Fruit fly (Drosophila melanogaster) whole organism, embryonic: ENCODE data around the gene CG2854.

Source experiments
- Blimp-1 ChIP-seq: fragments of 200-800 bp; sonication (Bioruptor generic); optimal IDR thresholded peaks from 3 replicates; lab custom pipeline; 2018; ENCODE audit warnings: missing biosample characterization, missing genetic modification characterization, mild to moderate bottlenecking, moderate library complexity, missing genetic modification reagents
- CG10147 ChIP-seq: fragments of 200-800 bp; sonication (Bioruptor generic); optimal IDR thresholded peaks from 2 replicates; lab custom pipeline; 2019; ENCODE audit warnings: missing biosample characterization, mild to moderate bottlenecking, missing genetic modification characterization, moderate library complexity
- CG11247 ChIP-seq: fragments of 200-800 bp; sonication (Bioruptor generic); IDR thresholded peaks from 2 replicates; pipeline ENCODE4 v1.3.6; 2022; ENCODE audit warnings: missing biosample characterization, missing genetic modification characterization
- CG11560 ChIP-seq: fragments of 200-800 bp; sonication (Bioruptor generic); IDR thresholded peaks from 3 replicates; pipeline ENCODE4 v1.3.6; 2022; ENCODE audit warnings: missing biosample characterization, missing genetic modification characterization
- CG12299 ChIP-seq: fragments of 200-800 bp; sonication (Bioruptor generic); optimal IDR thresholded peaks from 2 replicates; lab custom pipeline; 2018; ENCODE audit warnings: missing biosample characterization, mild to moderate bottlenecking, missing genetic modification characterization
- CG12744 ChIP-seq: fragments of 200-800 bp; sonication (Bioruptor generic); optimal IDR thresholded peaks from 2 replicates; lab custom pipeline; 2016; ENCODE audit warnings: missing biosample characterization, missing genetic modification characterization
- CG12769 ChIP-seq: fragments of 200-800 bp; sonication (Bioruptor generic); optimal IDR thresholded peaks from 2 replicates; lab custom pipeline; 2019; ENCODE audit warnings: missing biosample characterization, mild to moderate bottlenecking, missing genetic modification characterization, moderate library complexity
- CG15011 ChIP-seq: fragments of 200-800 bp; sonication (Bioruptor generic); optimal IDR thresholded peaks from 3 replicates; lab custom pipeline; 2018; ENCODE audit warnings: missing biosample characterization, mild to moderate bottlenecking, missing genetic modification characterization
- CG1602 ChIP-seq: fragments of 200-800 bp; sonication (Bioruptor generic); optimal IDR thresholded peaks from 3 replicates; lab custom pipeline; 2016; ENCODE audit warnings: missing biosample characterization, missing genetic modification characterization
- CG16815 ChIP-seq: fragments of 200-800 bp; sonication (Bioruptor generic); optimal IDR thresholded peaks from 3 replicates; lab custom pipeline; 2017; ENCODE audit warnings: missing biosample characterization, mild to moderate bottlenecking, missing genetic modification characterization
- CG17186 ChIP-seq: fragments of 200-800 bp; sonication (Bioruptor generic); optimal IDR thresholded peaks from 3 replicates; lab custom pipeline; 2017; ENCODE audit warnings: missing biosample characterization, missing genetic modification reagents, missing genetic modification characterization
- CG17328 ChIP-seq: fragments of 200-800 bp; sonication (Bioruptor generic); IDR thresholded peaks from 2 replicates; pipeline ENCODE4 v1.3.6; 2022; ENCODE audit warnings: missing biosample characterization, missing genetic modification characterization
- CG18011 ChIP-seq: fragments of 200-800 bp; sonication (Bioruptor generic); optimal IDR thresholded peaks from 2 replicates; lab custom pipeline; 2017; ENCODE audit warnings: missing biosample characterization, missing genetic modification characterization, mild to moderate bottlenecking, moderate library complexity, missing genotype
- CG18262 ChIP-seq: fragments of 200-800 bp; optimal IDR thresholded peaks from 3 replicates; lab custom pipeline; 2019; ENCODE audit warnings: missing biosample characterization, mild to moderate bottlenecking, missing genetic modification characterization, moderate library complexity
- CG18476 ChIP-seq: fragments of 200-800 bp; sonication (Bioruptor generic); optimal IDR thresholded peaks from 2 replicates; lab custom pipeline; 2016; ENCODE audit warnings: missing biosample characterization, mild to moderate bottlenecking, missing genetic modification characterization
- CG32767 ChIP-seq: fragments of 200-800 bp; sonication (Bioruptor generic); IDR thresholded peaks from 2 replicates; pipeline ENCODE4 v1.3.6; 2022; ENCODE audit warnings: missing biosample characterization, missing genetic modification characterization
- CG3838 ChIP-seq: fragments of 200-800 bp; sonication (Bioruptor generic); optimal IDR thresholded peaks from 3 replicates; lab custom pipeline; 2016; ENCODE audit warnings: missing biosample characterization, missing genetic modification characterization
- CG4360 ChIP-seq: fragments of 200-800 bp; sonication (Bioruptor generic); IDR thresholded peaks from 2 replicates; pipeline ENCODE4 v1.3.6; 2022; ENCODE audit warnings: missing biosample characterization, missing genetic modification characterization
- CG5180 ChIP-seq: fragments of 200-800 bp; sonication (Bioruptor generic); optimal IDR thresholded peaks from 3 replicates; lab custom pipeline; 2017; ENCODE audit warnings: missing biosample characterization, missing genetic modification characterization, mild to moderate bottlenecking, moderate library complexity, missing genetic modification reagents
- CG6272 ChIP-seq: fragments of 200-800 bp; sonication (Bioruptor generic); IDR thresholded peaks from 2 replicates; pipeline ENCODE4 v1.3.6; 2022; ENCODE audit warnings: missing biosample characterization, missing genetic modification characterization
- CG7372 ChIP-seq: fragments of 200-800 bp; sonication (Bioruptor generic); IDR thresholded peaks from 2 replicates; pipeline ENCODE4 v1.3.6; 2022; ENCODE audit warnings: missing biosample characterization, missing genetic modification characterization
- CG7556 ChIP-seq: fragments of 200-800 bp; sonication (Bioruptor generic); optimal IDR thresholded peaks from 2 replicates; lab custom pipeline; 2017; ENCODE audit warnings: missing biosample characterization, mild to moderate bottlenecking, missing genetic modification characterization
- CG8290 ChIP-seq, 3 experiments: fragments of 200-800 bp; sonication (Bioruptor generic); optimal IDR thresholded peaks; 2 replicates each; lab custom pipeline; 2016 to 2019; ENCODE audit warnings: missing biosample characterization in 3 of 3, missing genetic modification characterization in 3 of 3, mild to moderate bottlenecking in 2 of 3, moderate library complexity in 1 of 3
- CG9932 ChIP-seq: fragments of 200-800 bp; sonication (Bioruptor generic); IDR thresholded peaks from 2 replicates; pipeline ENCODE4 v1.3.6; 2022; ENCODE audit warnings: missing biosample characterization, missing genetic modification characterization
- Dek ChIP-seq: fragments of 200-800 bp; sonication (Bioruptor generic); optimal IDR thresholded peaks from 3 replicates; lab custom pipeline; 2019; ENCODE audit warnings: missing biosample characterization, mild to moderate bottlenecking, missing genetic modification characterization, moderate library complexity
- Gug ChIP-seq: fragments of 200-800 bp; sonication (Bioruptor generic); IDR thresholded peaks from 4 replicates; pipeline ENCODE4 v1.3.6; 2022; ENCODE audit warnings: missing biosample characterization, missing genetic modification characterization
- Hey ChIP-seq: fragments of 200-800 bp; sonication (Bioruptor generic); optimal IDR thresholded peaks from 3 replicates; lab custom pipeline; 2018; ENCODE audit warnings: missing biosample characterization, mild to moderate bottlenecking, missing genetic modification characterization
- Hmr ChIP-seq: fragments of 200-800 bp; sonication (Bioruptor generic); optimal IDR thresholded peaks from 3 replicates; lab custom pipeline; 2017; ENCODE audit warnings: mild to moderate bottlenecking, missing biosample characterization, missing genetic modification reagents, missing genetic modification characterization
- Lim3 ChIP-seq: fragments of 200-800 bp; sonication (Bioruptor generic); IDR thresholded peaks from 2 replicates; pipeline ENCODE4 v1.3.6; 2022; ENCODE audit warnings: missing biosample characterization, missing genetic modification characterization
- Max ChIP-seq: fragments of 200-800 bp; sonication (Bioruptor generic); optimal IDR thresholded peaks from 2 replicates; lab custom pipeline; 2016; ENCODE audit warnings: missing biosample characterization, mild to moderate bottlenecking, missing genetic modification characterization
- Mes4 ChIP-seq: fragments of 200-800 bp; sonication (Bioruptor generic); optimal IDR thresholded peaks from 2 replicates; lab custom pipeline; 2016; ENCODE audit warnings: missing biosample characterization, missing genetic modification characterization
- NC2β ChIP-seq: fragments of 200-800 bp; sonication (Bioruptor generic); optimal IDR thresholded peaks from 2 replicates; lab custom pipeline; 2016; ENCODE audit warnings: missing biosample characterization, missing genetic modification characterization
- Neu2 ChIP-seq: fragments of 200-800 bp; sonication (Bioruptor generic); optimal IDR thresholded peaks from 3 replicates; lab custom pipeline; 2016; ENCODE audit warnings: missing biosample characterization, missing genetic modification characterization, borderline replicate concordance
- Spps ChIP-seq: fragments of 200-800 bp; sonication (Bioruptor generic); optimal IDR thresholded peaks from 2 replicates; lab custom pipeline; 2018; ENCODE audit warnings: missing biosample characterization, mild to moderate bottlenecking, missing genetic modification characterization
- Taf1 ChIP-seq: fragments of 200-800 bp; sonication (Bioruptor generic); IDR thresholded peaks from 2 replicates; pipeline ENCODE4 v1.3.6; 2022; ENCODE audit warnings: missing biosample characterization, missing genetic modification characterization
- caup ChIP-seq: fragments of 200-800 bp; sonication (Bioruptor generic); optimal IDR thresholded peaks from 3 replicates; lab custom pipeline; 2017; ENCODE audit warnings: missing biosample characterization, mild to moderate bottlenecking, missing genetic modification characterization, moderate library complexity; ENCODE audit not compliant: severe bottlenecking
- dmrt99B ChIP-seq: fragments of 200-800 bp; sonication (Bioruptor generic); optimal IDR thresholded peaks from 2 replicates; lab custom pipeline; 2018; ENCODE audit warnings: missing biosample characterization, mild to moderate bottlenecking, missing genetic modification characterization, moderate library complexity
- kah ChIP-seq: fragments of 200-800 bp; sonication (Bioruptor generic); optimal IDR thresholded peaks from 2 replicates; lab custom pipeline; 2018; ENCODE audit warnings: missing biosample characterization, mild to moderate bottlenecking, missing genetic modification characterization
- kay ChIP-seq: fragments of 200-800 bp; sonication (Bioruptor generic); optimal IDR thresholded peaks from 2 replicates; lab custom pipeline; 2016; ENCODE audit warnings: missing biosample characterization, missing genetic modification characterization
- klu ChIP-seq: fragments of 200-800 bp; sonication (Bioruptor generic); IDR thresholded peaks from 2 replicates; pipeline ENCODE4 v1.3.6; 2022; ENCODE audit warnings: missing biosample characterization, missing genetic modification characterization
- nerfin-2 ChIP-seq: fragments of 200-800 bp; sonication (Bioruptor generic); IDR thresholded peaks from 2 replicates; pipeline ENCODE4 v1.3.6; 2022; ENCODE audit warnings: missing biosample characterization, missing genetic modification characterization; ENCODE audit not compliant: partially characterized antibody
- nom ChIP-seq: fragments of 200-800 bp; sonication (Bioruptor generic); optimal IDR thresholded peaks from 2 replicates; lab custom pipeline; 2017; ENCODE audit warnings: missing biosample characterization, missing genetic modification characterization, mild to moderate bottlenecking, moderate library complexity, missing genetic modification reagents
- org-1 ChIP-seq: fragments of 200-800 bp; sonication (Bioruptor generic); optimal IDR thresholded peaks from 2 replicates; lab custom pipeline; 2017; ENCODE audit warnings: missing biosample characterization, missing genetic modification characterization
- tgo ChIP-seq: fragments of 200-800 bp; sonication (Bioruptor generic); IDR thresholded peaks from 3 replicates; pipeline ENCODE4 v1.3.6; 2022; ENCODE audit warnings: missing biosample characterization, missing genetic modification characterization
- tio ChIP-seq: fragments of 200-800 bp; sonication (Bioruptor generic); optimal IDR thresholded peaks from 2 replicates; lab custom pipeline; 2017; ENCODE audit warnings: missing biosample characterization, missing genetic modification characterization, inconsistent platforms
- trem ChIP-seq: fragments of 200-800 bp; optimal IDR thresholded peaks from 3 replicates; lab custom pipeline; 2019; ENCODE audit warnings: missing biosample characterization, mild to moderate bottlenecking, missing genetic modification characterization, moderate library complexity
- ttk ChIP-seq: fragments of 200-800 bp; sonication (Bioruptor generic); IDR thresholded peaks from 2 replicates; pipeline ENCODE4 v2.1.2; 2022; ENCODE audit warnings: missing biosample characterization, missing genetic modification characterization
- zen2 ChIP-seq: fragments of 200-800 bp; sonication (Bioruptor generic); IDR thresholded peaks from 3 replicates; pipeline ENCODE4 v1.3.6; 2022; ENCODE audit warnings: missing biosample characterization, missing genetic modification characterization; ENCODE audit not compliant: partially characterized antibody

The CG2854 gene

DNA sequence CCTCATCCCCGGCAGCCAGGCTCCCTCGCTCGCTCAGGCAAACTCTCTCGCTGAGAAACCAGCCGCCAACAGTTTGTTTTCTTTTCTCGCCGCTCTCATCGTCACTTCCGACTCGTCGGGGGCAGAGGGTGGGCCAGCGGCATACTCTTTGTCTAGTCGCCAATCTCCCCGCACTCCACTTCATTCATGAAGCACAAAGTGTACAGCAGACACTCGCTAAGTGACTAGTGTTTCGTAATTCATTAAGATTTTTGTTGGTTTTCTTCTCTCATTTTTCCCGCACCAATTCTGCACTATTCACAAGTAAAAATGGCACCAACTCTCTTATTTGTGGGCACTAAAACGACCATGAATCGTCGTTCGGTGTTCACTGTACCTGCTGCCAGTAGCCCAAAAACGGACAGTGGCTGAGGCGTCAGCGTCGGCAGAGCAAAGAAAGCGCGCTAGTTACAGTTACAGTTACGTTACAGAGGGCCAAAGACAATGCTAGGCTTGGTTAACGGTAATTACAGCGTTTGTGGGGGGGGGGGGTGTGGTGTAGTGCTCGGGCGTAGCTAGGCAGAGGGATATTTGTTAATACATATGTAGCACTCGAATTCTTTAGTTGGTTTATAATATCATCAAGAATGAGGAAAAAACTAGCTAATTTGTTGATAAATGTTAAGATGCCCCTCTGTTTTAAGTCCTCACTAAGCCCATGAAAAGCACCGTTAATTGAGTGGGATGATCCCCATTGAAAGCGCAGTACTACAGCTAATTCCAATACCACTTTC lies 29.3 kb upstream of the CG2854 start (continued):
- TF ChIP-seq CG8290 (GFP tag; optimal IDR thresholded peaks at IDR 0.05; lab: Kevin White, UChicago) (peak; percentile 97), CG8290 (tag; optimal IDR thresholded peaks at IDR 0.05; lab: Kevin White, UChicago) (peak; percentile 90 to 100), tgo (GFP tag; lab: Robert Waterston, UW) (peak; percentile 98), CG18011 (peak; percentile 88), CG17328 (peak; percentile 99), CG5180 (GFP tag; lab: Kevin White, UChicago) (peak; percentile 91), klu (GFP tag; lab: Robert Waterston, UW) (peak; percentile 95), nerfin-2 (no peak), Gug (GFP tag; lab: Robert Waterston, UW) (peak; percentile 99), Blimp-1 (GFP tag; lab: Kevin White, UChicago) (peak; percentile 98), caup (GFP tag; lab: Kevin White, UChicago) (peak; percentile 97), CG11247 (GFP tag; lab: Robert Waterston, UW) (peak; percentile 98), Neu2 (peak; percentile 86), CG18476 (peak; percentile 97), org-1 (peak; percentile 99), Taf1 (GFP tag; lab: Robert Waterston, UW) (peak; percentile 94), CG32767 (GFP tag; lab: Robert Waterston, UW) (peak; percentile 98), CG7556 (GFP tag; lab: Kevin White, UChicago) (peak; percentile 99), kah (GFP tag; lab: Kevin White, UChicago) (peak; percentile 95), NC2β (GFP tag; lab: Kevin White, UChicago) (peak; percentile 98), Max (GFP tag; lab: Kevin White, UChicago) (peak; percentile 98), trem (tag; lab: Kevin White, UChicago) (peak; percentile 94), CG17186 (GFP tag; lab: Kevin White, UChicago) (peak; percentile 95), CG16815 (GFP tag; lab: Kevin White, UChicago) (peak; percentile 97), Lim3 (GFP tag; lab: Robert Waterston, UW) (peak; percentile 96), zen2 (GFP tag; lab: Robert Waterston, UW) (no peak), nom (peak; percentile 74), CG15011 (peak; percentile 96), CG11560 (tag; lab: Robert Waterston, UW) (peak; percentile 92), CG4360 (peak; percentile 79), Dek (tag; lab: Kevin White, UChicago) (peak; percentile 99), CG10147 (GFP tag; lab: Kevin White, UChicago) (peak; percentile 97), Spps (tag; lab: Kevin White, UChicago) (peak; percentile 94), kay (GFP tag; lab: Kevin White, UChicago) (peak; percentile 97), CG3838 (GFP tag; lab: Kevin White, UChicago) (peak; percentile 95), Hey (tag; lab: Kevin White, UChicago) (peak; percentile 94), CG6272 (peak; percentile 96), CG12299 (peak; percentile 97), dmrt99B (peak; percentile 99), CG12769 (tag; lab: Kevin White, UChicago) (peak; percentile 99), CG7372 (GFP tag; lab: Robert Waterston, UW) (peak; percentile 97), ttk (GFP tag; lab: Robert Waterston, UW) (peak; percentile 98), Hmr (GFP tag; lab: Kevin White, UChicago) (peak; percentile 98), Mes4 (GFP tag; lab: Kevin White, UChicago) (peak; percentile 98), CG18262 (tag; lab: Kevin White, UChicago) (peak; percentile 98), CG1602 (GFP tag; lab: Kevin White, UChicago) (peak; percentile 97), tio (GFP tag; lab: Kevin White, UChicago) (peak; percentile 97), CG9932 (peak; percentile 96), CG12744 (GFP tag; lab: Kevin White, UChicago) (peak; percentile 97)
